Fruit fly (Drosophila melanogaster) whole organism, embryonic: Measurements from ENCODE around the gene CG31515.
A peak's percentile ranks its signal among the peaks of the same experiment; 100 is the strongest.

ENCODE experiments used
- Blimp-1 ChIP-seq: fragments of 200-800 bp; sonication (Bioruptor generic); optimal IDR thresholded peaks from 3 replicates; lab custom pipeline; 2018; ENCODE audit warnings: missing biosample characterization, missing genetic modification characterization, mild to moderate bottlenecking, moderate library complexity, missing genetic modification reagents
- BtbVII ChIP-seq: fragments of 200-800 bp; sonication (Bioruptor generic); optimal IDR thresholded peaks from 3 replicates; lab custom pipeline; 2017; ENCODE audit warnings: missing biosample characterization, mild to moderate bottlenecking, missing genetic modification characterization
- CG10147 ChIP-seq: fragments of 200-800 bp; sonication (Bioruptor generic); optimal IDR thresholded peaks from 2 replicates; lab custom pipeline; 2019; ENCODE audit warnings: missing biosample characterization, mild to moderate bottlenecking, missing genetic modification characterization, moderate library complexity
- CG10366 ChIP-seq: fragments of 200-800 bp; sonication (Bioruptor generic); IDR thresholded peaks from 2 replicates; pipeline ENCODE4 v1.3.6; 2022; ENCODE audit warnings: missing biosample characterization, missing genetic modification characterization
- CG11504 ChIP-seq: fragments of 200-800 bp; sonication (Bioruptor generic); optimal IDR thresholded peaks from 3 replicates; lab custom pipeline; 2019; ENCODE audit warnings: missing biosample characterization, mild to moderate bottlenecking, missing genetic modification characterization, moderate library complexity
- CG11560 ChIP-seq: fragments of 200-800 bp; sonication (Bioruptor generic); IDR thresholded peaks from 3 replicates; pipeline ENCODE4 v1.3.6; 2022; ENCODE audit warnings: missing biosample characterization, missing genetic modification characterization
- CG12155 ChIP-seq: fragments of 200-800 bp; sonication (Bioruptor generic); optimal IDR thresholded peaks from 3 replicates; lab custom pipeline; 2016; ENCODE audit warnings: missing biosample characterization, missing genetic modification characterization
- CG13296 ChIP-seq: fragments of 200-800 bp; sonication (Bioruptor generic); optimal IDR thresholded peaks from 3 replicates; lab custom pipeline; 2018; ENCODE audit warnings: missing biosample characterization, mild to moderate bottlenecking, missing genetic modification characterization
- CG14965 ChIP-seq: fragments of 200-800 bp; sonication (Bioruptor generic); optimal IDR thresholded peaks from 2 replicates; lab custom pipeline; 2016; ENCODE audit warnings: missing biosample characterization, missing genetic modification characterization, borderline replicate concordance
- CG1647 ChIP-seq: fragments of 200-800 bp; sonication (Bioruptor generic); optimal IDR thresholded peaks from 3 replicates; lab custom pipeline; 2016; ENCODE audit warnings: missing biosample characterization, missing genetic modification characterization
- CG16779 ChIP-seq: fragments of 200-800 bp; sonication (Bioruptor generic); IDR thresholded peaks from 2 replicates; pipeline ENCODE4 v1.3.6; 2022; ENCODE audit warnings: missing biosample characterization, missing genetic modification characterization
- CG17359 ChIP-seq: fragments of 200-800 bp; sonication (Bioruptor generic); optimal IDR thresholded peaks from 3 replicates; lab custom pipeline; 2018; ENCODE audit warnings: missing biosample characterization, mild to moderate bottlenecking, missing genetic modification characterization, moderate library complexity
- CG17568 ChIP-seq: fragments of 200-800 bp; sonication (Bioruptor generic); optimal IDR thresholded peaks from 2 replicates; lab custom pipeline; 2018; ENCODE audit warnings: missing biosample characterization, mild to moderate bottlenecking, missing genetic modification characterization, moderate library complexity
- CG17802 ChIP-seq: fragments of 200-800 bp; sonication (Bioruptor generic); optimal IDR thresholded peaks from 2 replicates; lab custom pipeline; 2018; ENCODE audit warnings: missing biosample characterization, mild to moderate bottlenecking, missing genetic modification characterization, moderate library complexity
- CG2875 ChIP-seq: fragments of 200-800 bp; sonication (Bioruptor generic); optimal IDR thresholded peaks from 2 replicates; lab custom pipeline; 2017; ENCODE audit warnings: missing biosample characterization, mild to moderate bottlenecking, missing genetic modification characterization, missing genetic modification reagents
- CG3995 ChIP-seq: fragments of 200-800 bp; sonication (Bioruptor generic); optimal IDR thresholded peaks from 3 replicates; lab custom pipeline; 2016; ENCODE audit warnings: missing biosample characterization, missing genetic modification characterization
- CG4404 ChIP-seq: fragments of 200-800 bp; sonication (Bioruptor generic); IDR thresholded peaks from 2 replicates; pipeline ENCODE4 v1.3.6; 2022; ENCODE audit warnings: missing biosample characterization, missing genetic modification characterization
- CG5245 ChIP-seq: fragments of 200-800 bp; sonication (Bioruptor generic); optimal IDR thresholded peaks from 3 replicates; lab custom pipeline; 2016; ENCODE audit warnings: missing biosample characterization, missing genetic modification characterization
- CG5953 ChIP-seq: fragments of 200-800 bp; sonication (Bioruptor generic); IDR thresholded peaks from 2 replicates; pipeline ENCODE4 v1.3.6; 2022; ENCODE audit warnings: missing biosample characterization, missing genetic modification characterization
- CG6683 ChIP-seq: fragments of 200-800 bp; sonication (Bioruptor generic); optimal IDR thresholded peaks from 2 replicates; lab custom pipeline; 2017; ENCODE audit warnings: missing biosample characterization, mild to moderate bottlenecking, missing genetic modification characterization, missing genetic modification reagents
- CHES-1-like ChIP-seq: fragments of 200-800 bp; sonication (Bioruptor generic); optimal IDR thresholded peaks from 2 replicates; lab custom pipeline; 2016; ENCODE audit warnings: missing biosample characterization, missing genetic modification characterization
- CkIIα-i1 ChIP-seq: fragments of 200-800 bp; sonication (Bioruptor generic); IDR thresholded peaks from 2 replicates; pipeline ENCODE4 v1.3.6; 2022; ENCODE audit warnings: missing biosample characterization, missing genetic modification characterization
- CrebB ChIP-seq: fragments of 200-800 bp; sonication (Bioruptor generic); optimal IDR thresholded peaks from 3 replicates; lab custom pipeline; 2018; ENCODE audit warnings: missing biosample characterization, mild to moderate bottlenecking, missing genetic modification characterization
- Dref ChIP-seq: fragments of 200-800 bp; sonication (Bioruptor generic); IDR thresholded peaks from 2 replicates; pipeline ENCODE4 v1.3.6; 2022; ENCODE audit warnings: missing biosample characterization, missing genetic modification characterization
- Eip74EF ChIP-seq, 2 experiments: fragments of 200-800 bp in 1 of 2; fragments of >200 bp in 1 of 2; sonication (Bioruptor generic) in 1 of 2; optimal IDR thresholded peaks; 2 replicates each; lab custom pipeline; 2017 to 2019; ENCODE audit warnings: missing biosample characterization in 2 of 2, missing genetic modification characterization in 2 of 2, mild to moderate bottlenecking in 1 of 2, moderate library complexity in 1 of 2
- HLH54F ChIP-seq: fragments of 200-800 bp; sonication (Bioruptor generic); optimal IDR thresholded peaks from 3 replicates; lab custom pipeline; 2016; ENCODE audit warnings: missing biosample characterization, missing genetic modification characterization
- HLHmδ ChIP-seq: fragments of 200-800 bp; sonication (Bioruptor generic); optimal IDR thresholded peaks from 2 replicates; lab custom pipeline; 2018; ENCODE audit warnings: missing biosample characterization, mild to moderate bottlenecking, missing genetic modification characterization, moderate library complexity
- Hr39 ChIP-seq: fragments of >200 bp; optimal IDR thresholded peaks from 2 replicates; lab custom pipeline; 2017
- Lhr ChIP-seq: fragments of 200-800 bp; sonication (Bioruptor generic); optimal IDR thresholded peaks from 3 replicates; lab custom pipeline; 2017; ENCODE audit warnings: mild to moderate bottlenecking, missing biosample characterization, missing genetic modification reagents, missing genetic modification characterization
- MBD-R2 ChIP-seq: fragments of 200-800 bp; sonication (Bioruptor generic); IDR thresholded peaks from 2 replicates; pipeline ENCODE4 v1.3.6; 2022; ENCODE audit warnings: missing biosample characterization, missing genetic modification characterization
- NK7.1 ChIP-seq: fragments of 200-800 bp; sonication (Bioruptor generic); optimal IDR thresholded peaks from 3 replicates; lab custom pipeline; 2016; ENCODE audit warnings: missing biosample characterization, missing genetic modification characterization
- Nf-YC ChIP-seq: fragments of 200-800 bp; optimal IDR thresholded peaks from 3 replicates; lab custom pipeline; 2019; ENCODE audit warnings: missing biosample characterization, mild to moderate bottlenecking, missing genetic modification characterization, moderate library complexity
- NfI ChIP-seq: fragments of 200-800 bp; sonication (Bioruptor generic); optimal IDR thresholded peaks from 3 replicates; lab custom pipeline; 2018; ENCODE audit warnings: missing biosample characterization, mild to moderate bottlenecking, missing genetic modification characterization, moderate library complexity
- Optix ChIP-seq: fragments of 200-800 bp; sonication (Bioruptor generic); IDR thresholded peaks from 3 replicates; pipeline ENCODE4 v1.3.6; 2022; ENCODE audit warnings: missing biosample characterization, missing genetic modification characterization
- PHDP ChIP-seq: fragments of 200-800 bp; sonication (Bioruptor generic); optimal IDR thresholded peaks from 3 replicates; lab custom pipeline; 2018; ENCODE audit warnings: missing biosample characterization, mild to moderate bottlenecking, missing genetic modification characterization, moderate library complexity
- Poxn ChIP-seq: fragments of 200-800 bp; sonication (Bioruptor generic); IDR thresholded peaks from 2 replicates; pipeline ENCODE4 v1.3.6; 2022; ENCODE audit warnings: missing biosample characterization, missing genetic modification characterization
- Tbp ChIP-seq: fragments of >200 bp; optimal IDR thresholded peaks from 2 replicates; lab custom pipeline; 2018; ENCODE audit warnings: missing biosample characterization, missing genetic modification characterization
- Xbp1 ChIP-seq: fragments of 200-800 bp; sonication (Bioruptor generic); optimal IDR thresholded peaks from 3 replicates; lab custom pipeline; 2016; ENCODE audit warnings: missing biosample characterization, mild to moderate bottlenecking, missing genetic modification characterization
- aop ChIP-seq: fragments of 200-800 bp; sonication (Bioruptor generic); IDR thresholded peaks from 2 replicates; pipeline ENCODE4 v1.3.6; 2022; ENCODE audit warnings: missing biosample characterization, missing genetic modification characterization
- bab2 ChIP-seq: fragments of 200-800 bp; sonication (Bioruptor generic); optimal IDR thresholded peaks from 2 replicates; lab custom pipeline; 2016; ENCODE audit warnings: missing biosample characterization, missing genetic modification characterization
- chif ChIP-seq, 2 experiments: fragments of 200-800 bp; sonication (Bioruptor generic); optimal IDR thresholded peaks; 3 replicates each; lab custom pipeline; 2016; ENCODE audit warnings: missing biosample characterization in 2 of 2, missing genetic modification characterization in 2 of 2
- dmrt99B ChIP-seq: fragments of 200-800 bp; sonication (Bioruptor generic); optimal IDR thresholded peaks from 2 replicates; lab custom pipeline; 2018; ENCODE audit warnings: missing biosample characterization, mild to moderate bottlenecking, missing genetic modification characterization, moderate library complexity
- en ChIP-seq: fragments of 200-800 bp; sonication (Bioruptor generic); optimal IDR thresholded peaks from 2 replicates; lab custom pipeline; 2016; ENCODE audit warnings: missing biosample characterization, missing genetic modification characterization
- esg ChIP-seq: fragments of 200-800 bp; sonication (Bioruptor generic); conservative IDR thresholded peaks from 2 replicates; pipeline ENCODE4 v1.3.6; 2022; ENCODE audit warnings: missing biosample characterization, missing genetic modification characterization
- fd96Cb ChIP-seq: fragments of 200-800 bp; sonication (Bioruptor generic); optimal IDR thresholded peaks from 2 replicates; lab custom pipeline; 2018; ENCODE audit warnings: missing biosample characterization, mild to moderate bottlenecking, missing genetic modification characterization, moderate library complexity
- gt ChIP-seq: fragments of 200-800 bp; sonication (Bioruptor generic); IDR thresholded peaks from 2 replicates; pipeline ENCODE4 v1.3.6; 2022; ENCODE audit warnings: missing biosample characterization, missing genetic modification characterization
- org-1 ChIP-seq: fragments of 200-800 bp; sonication (Bioruptor generic); optimal IDR thresholded peaks from 2 replicates; lab custom pipeline; 2017; ENCODE audit warnings: missing biosample characterization, missing genetic modification characterization
- ro ChIP-seq: fragments of 200-800 bp; sonication (Bioruptor generic); IDR thresholded peaks from 2 replicates; pipeline ENCODE4 v1.3.6; 2022; ENCODE audit warnings: missing biosample characterization, missing genetic modification characterization
- sna ChIP-seq: fragments of 200-800 bp; sonication (Bioruptor generic); IDR thresholded peaks from 2 replicates; pipeline ENCODE4 v1.3.6; 2022; ENCODE audit warnings: missing biosample characterization, missing genetic modification characterization; ENCODE audit not compliant: partially characterized antibody
- stc ChIP-seq: fragments of 200-800 bp; sonication (Bioruptor generic); IDR thresholded peaks from 2 replicates; pipeline ENCODE4 v1.3.6; 2022; ENCODE audit warnings: missing biosample characterization, missing genetic modification characterization
- tap ChIP-seq: fragments of 200-800 bp; optimal IDR thresholded peaks from 3 replicates; lab custom pipeline; 2019; ENCODE audit warnings: missing biosample characterization, mild to moderate bottlenecking, missing genetic modification characterization, moderate library complexity
- zen ChIP-seq: fragments of 200-800 bp; sonication (Bioruptor generic); optimal IDR thresholded peaks from 3 replicates; lab custom pipeline; 2018; ENCODE audit warnings: missing biosample characterization, mild to moderate bottlenecking, missing genetic modification characterization, moderate library complexity

CG31515 gene

DNA sequence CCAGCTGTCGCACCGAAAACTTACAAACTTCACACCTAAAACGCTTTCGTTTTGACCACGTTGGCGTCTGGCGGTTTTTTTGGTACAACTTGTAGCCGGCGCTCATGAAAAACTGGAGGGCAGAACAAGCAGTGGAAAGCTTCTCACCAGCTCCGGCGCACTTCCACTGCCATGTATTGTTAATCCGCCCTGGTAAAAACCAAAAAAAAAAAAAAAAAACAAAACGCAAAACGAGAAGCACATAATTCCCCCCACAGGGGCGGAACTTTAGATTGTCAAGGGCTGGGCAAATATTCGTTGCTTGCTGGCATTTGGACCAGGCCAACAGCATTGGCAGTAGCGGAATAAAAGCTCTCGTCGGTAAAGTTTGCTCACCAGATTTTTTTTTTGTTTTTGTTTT lies 14.4 kb downstream of the CG31515 start (continued):
- TF ChIP-seq CG2875 (GFP tag; lab: Kevin White, UChicago) (no peak), HLH54F (GFP tag; lab: Kevin White, UChicago) (no peak), zen (tag; lab: Kevin White, UChicago) (no peak), Xbp1 (GFP tag; lab: Kevin White, UChicago) (peak; percentile 33), tap (tag; lab: Kevin White, UChicago) (no peak), CG1647 (GFP tag; lab: Kevin White, UChicago) (no peak), CG10147 (GFP tag; lab: Kevin White, UChicago) (no peak), Eip74EF (GFP tag; optimal IDR thresholded peaks at IDR 0.05; lab: Kevin White, UChicago) (no peak), CG4404 (no peak), en (no peak), MBD-R2 (GFP tag; lab: Robert Waterston, UW) (peak; percentile 46; the same call in 1 of the 2 replicates), gt (no peak), CkIIα-i1 (GFP tag; lab: Robert Waterston, UW) (no peak), dmrt99B (tag; lab: Kevin White, UChicago) (no peak), Optix (GFP tag; lab: Robert Waterston, UW) (0 out of 3 replicates have a peak, but pooled peaks have one; percentile 7), bab2 (GFP tag; lab: Kevin White, UChicago) (no peak), Poxn (GFP tag; lab: Robert Waterston, UW) (no peak), CG10366 (GFP tag; lab: Robert Waterston, UW) (no peak), Dref (GFP tag; lab: Robert Waterston, UW) (no peak), CG6683 (GFP tag; lab: Kevin White, UChicago) (no peak), Hr39 (lab: Kevin White, UChicago) (no peak), CG11504 (tag; lab: Kevin White, UChicago) (no peak), CG5245 (GFP tag; lab: Kevin White, UChicago) (no peak), NfI (GFP tag; lab: Kevin White, UChicago) (no peak), chif (GFP tag; optimal IDR thresholded peaks at IDR 0.05; lab: Kevin White, UChicago) (no peak), CHES-1-like (GFP tag; lab: Kevin White, UChicago) (no peak), CG13296 (no peak), ro (GFP tag; lab: Robert Waterston, UW) (no peak), esg (no peak), CG3995 (GFP tag; lab: Kevin White, UChicago) (no peak), org-1 (no peak), aop (no peak), Nf-YC (peak; percentile 6), CG17568 (GFP tag; lab: Kevin White, UChicago) (no peak), BtbVII (GFP tag; lab: Kevin White, UChicago) (no peak), CrebB (tag; lab: Kevin White, UChicago) (no peak), PHDP (tag; lab: Kevin White, UChicago) (no peak), Lhr (GFP tag; lab: Kevin White, UChicago) (peak; percentile 8), sna (GFP tag; lab: Robert Waterston, UW) (0 out of 2 replicates have a peak, but pooled peaks have one; percentile 34), CG12155 (GFP tag; lab: Kevin White, UChicago) (peak; percentile 16), Tbp (GFP tag; lab: Kevin White, UChicago) (no peak), stc (no peak), CG16779 (no peak), NK7.1 (GFP tag; lab: Kevin White, UChicago) (no peak), CG17802 (tag; lab: Kevin White, UChicago) (no peak), CG14965 (GFP tag; lab: Kevin White, UChicago) (no peak), CG5953 (GFP tag; lab: Robert Waterston, UW) (no peak), CG17359 (tag; lab: Kevin White, UChicago) (no peak), CG11560 (tag; lab: Robert Waterston, UW) (no peak), fd96Cb (tag; lab: Kevin White, UChicago) (no peak), Blimp-1 (GFP tag; lab: Kevin White, UChicago) (no peak), HLHmδ (GFP tag; lab: Kevin White, UChicago) (no peak)
